Worm (Caenorhabditis elegans) whole organism, young adult: ENCODE results near the gene gcy-12.

Experiments
- F49E8.2 ChIP-seq: sonication (generic microtip); optimal IDR thresholded peaks from 3 replicates; lab custom pipeline; 2017; ENCODE audit warnings: missing genetic modification characterization, mild to moderate bottlenecking, missing compliant biosample characterization, antibody characterized with exemption, moderate library complexity; ENCODE audit not compliant: insufficient read depth
- ama-1 ChIP-seq, 3 experiments: fragments of 150-350 bp in 1 of 3; sonication (generic microtip) in 2 of 3; optimal IDR thresholded peaks; 2 replicates each; lab custom pipeline; 2014 to 2018; ENCODE audit warnings: missing biosample characterization in 2 of 3, missing genetic modification characterization in 2 of 3, missing genetic modification reagents in 2 of 3
- him-1 ChIP-seq: sonication (generic microtip); optimal IDR thresholded peaks from 2 replicates; lab custom pipeline; 2016; ENCODE audit warnings: missing genotype, missing genetic modification reagents, missing genetic modification characterization, missing compliant biosample characterization
- lin-35 ChIP-seq, 3 experiments: fragments of 150-350 bp in 2 of 3; sonication (generic microtip) in 1 of 3; optimal IDR thresholded peaks; 2 replicates each; lab custom pipeline; 2014 to 2018; ENCODE audit warnings: missing biosample characterization in 3 of 3, missing genetic modification characterization in 3 of 3, missing genetic modification reagents in 3 of 3
- madf-6 ChIP-seq: fragments of 200-800 bp; sonication (Bioruptor generic); IDR thresholded peaks from 2 replicates; pipeline ENCODE4 v1.3.6; 2022; ENCODE audit warnings: missing genetic modification reagents, missing genetic modification characterization, missing compliant biosample characterization
- pbrm-1 ChIP-seq: fragments of 200-800 bp; sonication (Bioruptor generic); IDR thresholded peaks from 2 replicates; pipeline ENCODE4 v1.3.6; 2022; ENCODE audit warnings: missing genetic modification reagents, missing genetic modification characterization, missing compliant biosample characterization
- sea-2 ChIP-seq: fragments of 200-800 bp; sonication (Bioruptor generic); IDR thresholded peaks from 2 replicates; pipeline ENCODE4 v1.3.6; 2022; ENCODE audit warnings: missing genetic modification characterization, missing compliant biosample characterization
- snpc-4 ChIP-seq, 5 experiments: fragments of 150-350 bp in 1 of 5; sonication (generic microtip) in 4 of 5; optimal IDR thresholded peaks; 2 replicates each; lab custom pipeline; 2014 to 2018; ENCODE audit warnings: missing genetic modification characterization in 5 of 5, missing biosample characterization in 3 of 5, antibody characterized with exemption in 2 of 5, mild to moderate bottlenecking in 2 of 5, missing compliant biosample characterization in 2 of 5, missing genotype in 2 of 5, moderate library complexity in 2 of 5, missing genetic modification reagents in 1 of 5
- somi-1 ChIP-seq: fragments of 200-800 bp; sonication (Bioruptor generic); optimal IDR thresholded peaks from 2 replicates; lab custom pipeline; 2018; ENCODE audit warnings: mild to moderate bottlenecking, missing genetic modification characterization, missing compliant biosample characterization
- unc-130 ChIP-seq: sonication (generic microtip); optimal IDR thresholded peaks from 2 replicates; lab custom pipeline; 2016; ENCODE audit warnings: missing genetic modification reagents, missing genetic modification characterization, missing compliant biosample characterization

DNA sequence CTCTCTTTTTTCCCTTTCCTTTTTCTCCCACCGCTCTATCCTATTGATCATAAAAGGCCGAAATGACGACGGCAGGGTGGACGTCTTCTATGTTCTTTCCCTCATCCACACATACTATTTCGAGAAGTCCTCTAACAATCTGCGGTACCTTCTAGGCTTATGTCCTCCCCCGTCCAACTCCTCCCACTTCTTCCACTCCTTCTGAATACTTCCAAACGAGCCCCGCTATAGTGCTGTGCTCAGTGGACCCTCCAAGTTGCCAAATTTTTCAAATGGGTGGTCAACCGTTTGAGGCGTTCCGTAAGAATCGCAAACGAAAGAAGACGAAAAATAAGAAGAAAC is 24.2 kb downstream of the gcy-12 start:
- TF ChIP-seq snpc-4 (GFP tag; optimal IDR thresholded peaks at IDR 0.05; lab: Kevin White, UChicago) (no peak), snpc-4 (tag; optimal IDR thresholded peaks at IDR 0.05; lab: Kevin White, UChicago) (no peak), sea-2 (GFP tag; lab: Robert Waterston, UW) (no peak), madf-6 (0 out of 2 replicates have a peak, but pooled peaks have one; percentile 27), lin-35 (GFP tag; optimal IDR thresholded peaks at IDR 0.05; lab: Kevin White, UChicago) (no peak), him-1 (tag; lab: Kevin White, UChicago) (no peak), ama-1 (optimal IDR thresholded peaks at IDR 0.05; lab: Kevin White, UChicago) (no peak), ama-1 (GFP tag; optimal IDR thresholded peaks at IDR 0.05; lab: Kevin White, UChicago) (no peak), somi-1 (no peak), F49E8.2 (tag; lab: Kevin White, UChicago) (no peak), pbrm-1 (GFP tag; lab: Robert Waterston, UW) (0 out of 2 replicates have a peak, but pooled peaks have one; percentile 42), unc-130 (GFP tag; lab: Kevin White, UChicago) (no peak)
